Fruit fly (Drosophila melanogaster): ENCODE results near the gene CG10077.
A peak's percentile ranks its signal among the peaks of the same experiment; 100 is the strongest.

Gene CG10077

DNA sequence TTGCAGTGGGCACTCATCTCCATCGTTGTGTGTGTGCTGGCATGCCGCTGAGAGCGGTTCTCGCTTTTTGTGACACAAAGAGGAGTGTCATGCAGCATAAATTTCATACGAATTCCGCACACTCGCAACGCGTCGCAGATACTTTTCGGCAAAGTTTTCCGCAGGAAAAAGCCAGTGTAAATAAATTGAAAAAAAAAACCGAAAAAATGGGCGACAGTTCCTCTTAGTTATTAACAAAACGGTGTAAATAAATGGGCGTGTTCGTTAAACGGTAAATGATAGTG is 12.9 kb downstream of the CG10077 start, which contains the start of gene tow (continued):
- TF ChIP-seq Trl (optimal IDR thresholded peaks at IDR 0.05) (peak in 1 of 2 experiments; percentile 17), Trl (GFP tag; optimal IDR thresholded peaks at IDR 0.05) (no peak), vnd (GFP tag; IDR thresholded peaks at IDR 0.05; ENCODE audit: partially characterized antibody) (0 out of 3 replicates have a peak, but pooled peaks have one; percentile 7)

DNA sequence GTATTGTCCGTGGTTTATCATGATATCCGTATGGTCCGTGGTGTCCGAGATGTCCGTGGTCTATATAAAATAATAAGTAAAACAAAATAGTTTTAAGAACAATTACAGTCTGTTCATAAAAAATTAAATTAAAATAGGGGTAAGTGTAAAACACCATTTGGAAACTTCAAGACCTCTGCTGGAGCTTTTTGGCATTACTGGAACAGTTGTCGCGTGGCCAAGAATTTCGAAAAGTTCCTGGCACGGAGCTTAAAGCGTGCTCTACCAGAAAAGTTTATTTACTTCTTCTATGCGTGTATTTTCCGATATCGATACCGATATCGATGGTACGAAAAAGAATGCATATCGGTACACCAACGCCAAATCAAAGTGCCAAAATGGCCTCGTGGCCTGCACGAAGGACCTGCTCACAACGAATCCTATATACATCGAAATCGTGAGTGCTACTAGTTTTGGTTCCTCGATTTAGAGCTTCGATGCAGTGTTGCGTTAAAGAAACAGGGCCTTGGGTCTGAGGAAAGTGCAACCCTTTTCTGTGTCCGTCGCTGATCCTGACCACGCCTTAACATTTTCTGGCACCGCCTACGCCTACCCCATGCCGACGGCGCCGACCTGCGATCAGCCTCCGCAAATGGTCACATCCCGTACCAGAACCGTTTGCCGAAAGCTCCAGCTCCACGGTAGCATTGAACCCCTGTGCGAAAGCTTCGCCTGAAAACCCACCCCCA is 13.4 kb downstream of the CG10077 start:
- TF ChIP-seq Xbp1 (GFP tag; optimal IDR thresholded peaks at IDR 0.05) (no peak), CG4854 (GFP tag; optimal IDR thresholded peaks at IDR 0.05) (no peak), dimm (GFP tag; IDR thresholded peaks at IDR 0.05) (no peak), Atf-2 (GFP tag; optimal IDR thresholded peaks at IDR 0.05) (no peak), HLHmδ (GFP tag; optimal IDR thresholded peaks at IDR 0.05) (no peak), psq (GFP tag; optimal IDR thresholded peaks at IDR 0.05) (no peak), tgo (GFP tag; IDR thresholded peaks at IDR 0.05) (no peak), zen2 (GFP tag; IDR thresholded peaks at IDR 0.05; ENCODE audit: partially characterized antibody) (peak; percentile 20; the same call in 1 of the 3 replicates), CG3281 (GFP tag; optimal IDR thresholded peaks at IDR 0.05) (no peak), CG11247 (GFP tag; IDR thresholded peaks at IDR 0.05) (no peak), Tbp (GFP tag; optimal IDR thresholded peaks at IDR 0.05) (no peak), Bdp1 (GFP tag; optimal IDR thresholded peaks at IDR 0.05) (no peak), CG15269 (tag; optimal IDR thresholded peaks at IDR 0.05) (no peak), CG1529 (GFP tag; optimal IDR thresholded peaks at IDR 0.05) (no peak), CG18476 (GFP tag; optimal IDR thresholded peaks at IDR 0.05) (no peak), maf-S (GFP tag; optimal IDR thresholded peaks at IDR 0.05) (no peak), ato (GFP tag; IDR thresholded peaks at IDR 0.05; ENCODE audit: partially characterized antibody) (peak; percentile 26; the same call in 1 of the 2 replicates), Ravus (GFP tag; IDR thresholded peaks at IDR 0.05) (no peak), CG14441 (GFP tag; IDR thresholded peaks at IDR 0.05) (no peak), Dek (tag; optimal IDR thresholded peaks at IDR 0.05) (no peak), CG6254 (GFP tag; optimal IDR thresholded peaks at IDR 0.05) (no peak), Lim3 (GFP tag; IDR thresholded peaks at IDR 0.05) (no peak), Sry-δ (GFP tag; optimal IDR thresholded peaks at IDR 0.05) (peak; percentile 7), grn (GFP tag; optimal IDR thresholded peaks at IDR 0.05) (no peak), CG34224 (GFP tag; IDR thresholded peaks at IDR 0.05; ENCODE audit: partially characterized antibody) (peak; percentile 60), dm (GFP tag; optimal IDR thresholded peaks at IDR 0.05) (no peak), CG33213 (GFP tag; optimal IDR thresholded peaks at IDR 0.05) (no peak), CG4730 (GFP tag; IDR thresholded peaks at IDR 0.05) (no peak), bcd (GFP tag; optimal IDR thresholded peaks at IDR 0.05) (no peak), CG14667 (GFP tag; IDR thresholded peaks at IDR 0.05) (no peak), CG17802 (tag; optimal IDR thresholded peaks at IDR 0.05) (no peak), Poxn (GFP tag; IDR thresholded peaks at IDR 0.05) (no peak), Oaz (GFP tag; IDR thresholded peaks at IDR 0.05) (no peak), repo (GFP tag; optimal IDR thresholded peaks at IDR 0.05) (no peak), fu2 (GFP tag; optimal IDR thresholded peaks at IDR 0.05) (no peak), CG7372 (GFP tag; IDR thresholded peaks at IDR 0.05) (no peak), ham (GFP tag; IDR thresholded peaks at IDR 0.05) (no peak), pros (GFP tag; optimal IDR thresholded peaks at IDR 0.05) (no peak), Atf6 (GFP tag; IDR thresholded peaks at IDR 0.05) (no peak), CG12769 (tag; optimal IDR thresholded peaks at IDR 0.05) (no peak), vnd (GFP tag; IDR thresholded peaks at IDR 0.05; ENCODE audit: partially characterized antibody) (peak; percentile 46; the same call in 1 of the 3 replicates), dati (GFP tag; IDR thresholded peaks at IDR 0.05) (no peak), Fer3 (tag; optimal IDR thresholded peaks at IDR 0.05) (no peak), CG10565 (GFP tag; optimal IDR thresholded peaks at IDR 0.05) (no peak), CG4360 (GFP tag; IDR thresholded peaks at IDR 0.05) (no peak), Hr78 (GFP tag; optimal IDR thresholded peaks at IDR 0.05) (no peak), danr (GFP tag; IDR thresholded peaks at IDR 0.05) (no peak)

Data from whole organism, embryonic.